Worm (Caenorhabditis elegans) whole organism, L2 larva: ENCODE data around the gene nhr-61.

ENCODE experiments used
- C34F6.9 ChIP-seq: fragments of 150-350 bp; optimal IDR thresholded peaks from 2 replicates; lab custom pipeline; 2014; ENCODE audit warnings: missing biosample characterization, missing genetic modification characterization
- F13H6.1 ChIP-seq: sonication (generic microtip); optimal IDR thresholded peaks from 2 replicates; lab custom pipeline; 2016; ENCODE audit warnings: missing genetic modification characterization, missing compliant biosample characterization
- R02D3.7 ChIP-seq: fragments of 150-350 bp; optimal IDR thresholded peaks from 2 replicates; lab custom pipeline; 2014; ENCODE audit warnings: missing biosample characterization, missing genetic modification characterization
- Y55F3AM.14 ChIP-seq: fragments of 200-800 bp; sonication (Bioruptor generic); optimal IDR thresholded peaks from 2 replicates; lab custom pipeline; 2018; ENCODE audit warnings: mild to moderate bottlenecking, missing genetic modification characterization, missing compliant biosample characterization
- ZK546.5 ChIP-seq: sonication (generic microtip); optimal IDR thresholded peaks from 2 replicates; lab custom pipeline; 2017; ENCODE audit warnings: missing biosample characterization, missing genetic modification characterization
- alr-1 ChIP-seq: fragments of 150-350 bp; optimal IDR thresholded peaks from 2 replicates; lab custom pipeline; 2014; ENCODE audit warnings: missing biosample characterization, missing genetic modification characterization
- aly-2 ChIP-seq: fragments of 150-350 bp; optimal IDR thresholded peaks from 2 replicates; lab custom pipeline; 2014; ENCODE audit warnings: missing biosample characterization, missing genetic modification characterization
- ceh-16 ChIP-seq: fragments of 150-350 bp; optimal IDR thresholded peaks from 2 replicates; lab custom pipeline; 2014; ENCODE audit warnings: missing biosample characterization, missing genetic modification characterization
- ceh-82 ChIP-seq: fragments of 150-350 bp; optimal IDR thresholded peaks from 2 replicates; lab custom pipeline; 2014; ENCODE audit warnings: missing biosample characterization, missing genetic modification characterization
- dmd-4 ChIP-seq: sonication (generic microtip); optimal IDR thresholded peaks from 2 replicates; lab custom pipeline; 2017; ENCODE audit warnings: missing biosample characterization, missing genetic modification characterization
- egl-27 ChIP-seq: sonication (generic microtip); optimal IDR thresholded peaks from 3 replicates; lab custom pipeline; 2017; ENCODE audit warnings: missing biosample characterization, missing genetic modification reagents, missing genetic modification characterization
- elt-1 ChIP-seq: fragments of 150-350 bp; optimal IDR thresholded peaks from 2 replicates; lab custom pipeline; 2014; ENCODE audit warnings: missing biosample characterization, missing genetic modification characterization
- elt-3 ChIP-seq: sonication (generic microtip); optimal IDR thresholded peaks from 2 replicates; lab custom pipeline; 2017; ENCODE audit warnings: missing biosample characterization, missing genetic modification characterization
- fos-1 ChIP-seq: fragments of 150-350 bp; optimal IDR thresholded peaks from 2 replicates; lab custom pipeline; 2014; ENCODE audit warnings: missing biosample characterization, missing genetic modification characterization
- gmeb-1 ChIP-seq: fragments of 150-350 bp; optimal IDR thresholded peaks from 2 replicates; lab custom pipeline; 2014; ENCODE audit warnings: missing biosample characterization, missing genetic modification characterization
- lin-11 ChIP-seq: fragments of 150-350 bp; sonication (generic microtip); optimal IDR thresholded peaks from 2 replicates; lab custom pipeline; 2014; ENCODE audit warnings: missing biosample characterization, missing genetic modification characterization, inconsistent platforms, mixed read lengths
- lin-13 ChIP-seq: fragments of 150-350 bp; optimal IDR thresholded peaks from 2 replicates; lab custom pipeline; 2014; ENCODE audit warnings: missing biosample characterization, missing genetic modification reagents, missing genetic modification characterization
- lin-39 ChIP-seq: fragments of 150-350 bp; optimal IDR thresholded peaks from 2 replicates; lab custom pipeline; 2014; ENCODE audit warnings: missing biosample characterization, missing genetic modification reagents, missing genetic modification characterization
- lsy-2 ChIP-seq, 2 experiments: fragments of 150-350 bp in 1 of 2; sonication (generic microtip) in 1 of 2; optimal IDR thresholded peaks; 2 replicates each; lab custom pipeline; 2014 to 2017; ENCODE audit warnings: missing biosample characterization in 2 of 2, missing genetic modification characterization in 2 of 2
- mab-5 ChIP-seq: fragments of 150-350 bp; optimal IDR thresholded peaks from 2 replicates; lab custom pipeline; 2014; ENCODE audit warnings: missing biosample characterization, missing genetic modification characterization
- mbf-1 ChIP-seq: sonication (generic microtip); optimal IDR thresholded peaks from 2 replicates; lab custom pipeline; 2017; ENCODE audit warnings: missing biosample characterization, missing genetic modification characterization
- mdl-1 ChIP-seq, 2 experiments: fragments of 150-350 bp in 1 of 2; sonication (generic microtip) in 1 of 2; optimal IDR thresholded peaks; 2 replicates each; lab custom pipeline; 2017; ENCODE audit warnings: missing biosample characterization in 2 of 2, missing genetic modification characterization in 2 of 2
- nhr-10 ChIP-seq: sonication (generic microtip); optimal IDR thresholded peaks from 2 replicates; lab custom pipeline; 2017; ENCODE audit warnings: missing biosample characterization, missing genetic modification characterization
- nhr-11 ChIP-seq: fragments of 150-350 bp; optimal IDR thresholded peaks from 2 replicates; lab custom pipeline; 2014; ENCODE audit warnings: missing biosample characterization, missing genetic modification characterization
- nhr-12 ChIP-seq: fragments of 150-350 bp; optimal IDR thresholded peaks from 2 replicates; lab custom pipeline; 2014; ENCODE audit warnings: missing biosample characterization, missing genetic modification characterization
- nhr-129 ChIP-seq: fragments of 150-350 bp; optimal IDR thresholded peaks from 2 replicates; lab custom pipeline; 2014; ENCODE audit warnings: missing biosample characterization, missing genetic modification characterization
- nhr-21 ChIP-seq: fragments of 150-350 bp; optimal IDR thresholded peaks from 2 replicates; lab custom pipeline; 2014; ENCODE audit warnings: missing biosample characterization, missing genetic modification characterization
- nhr-23 ChIP-seq: fragments of 150-350 bp; optimal IDR thresholded peaks from 2 replicates; lab custom pipeline; 2014; ENCODE audit warnings: missing biosample characterization, missing genetic modification reagents, missing genetic modification characterization
- nhr-237 ChIP-seq: fragments of 150-350 bp; optimal IDR thresholded peaks from 2 replicates; lab custom pipeline; 2014; ENCODE audit warnings: missing biosample characterization, missing genetic modification characterization
- nhr-6 ChIP-seq: fragments of 150-350 bp; optimal IDR thresholded peaks from 2 replicates; lab custom pipeline; 2014; ENCODE audit warnings: missing biosample characterization, missing genetic modification characterization
- nhr-77 ChIP-seq: fragments of 150-350 bp; optimal IDR thresholded peaks from 2 replicates; lab custom pipeline; 2014; ENCODE audit warnings: missing biosample characterization, missing genetic modification characterization
- peb-1 ChIP-seq: fragments of 150-350 bp; optimal IDR thresholded peaks from 2 replicates; lab custom pipeline; 2014; ENCODE audit warnings: missing biosample characterization, missing genetic modification characterization
- sem-4 ChIP-seq: fragments of 150-350 bp; optimal IDR thresholded peaks from 2 replicates; lab custom pipeline; 2014; ENCODE audit warnings: missing biosample characterization, missing genetic modification reagents, missing genetic modification characterization
- sma-3 ChIP-seq: sonication (generic microtip); optimal IDR thresholded peaks from 2 replicates; lab custom pipeline; 2016; ENCODE audit warnings: missing genetic modification reagents, missing genetic modification characterization, missing compliant biosample characterization
- sma-9 ChIP-seq, 2 experiments: fragments of 150-350 bp in 1 of 2; sonication (generic microtip) in 1 of 2; optimal IDR thresholded peaks; 2 replicates each; lab custom pipeline; 2014 to 2016; ENCODE audit warnings: missing genetic modification characterization in 2 of 2, mild to moderate bottlenecking in 1 of 2, missing biosample characterization in 1 of 2, missing compliant biosample characterization in 1 of 2, missing genetic modification reagents in 1 of 2, moderate library complexity in 1 of 2
- snpc-4 ChIP-seq: fragments of 150-350 bp; optimal IDR thresholded peaks from 2 replicates; lab custom pipeline; 2014; ENCODE audit warnings: missing biosample characterization, missing genetic modification characterization
- unc-39 ChIP-seq: fragments of 150-350 bp; optimal IDR thresholded peaks from 2 replicates; lab custom pipeline; 2014; ENCODE audit warnings: missing biosample characterization, missing genetic modification characterization
- unc-55 ChIP-seq: fragments of 150-350 bp; sonication (generic microtip); optimal IDR thresholded peaks from 3 replicates; lab custom pipeline; 2014; ENCODE audit warnings: missing biosample characterization, missing genetic modification reagents, missing genetic modification characterization
- unc-62 ChIP-seq: fragments of 150-350 bp; optimal IDR thresholded peaks from 2 replicates; lab custom pipeline; 2014; ENCODE audit warnings: missing biosample characterization, missing genetic modification reagents, missing genetic modification characterization
- zag-1 ChIP-seq: fragments of 150-350 bp; optimal IDR thresholded peaks from 2 replicates; lab custom pipeline; 2014; ENCODE audit warnings: missing biosample characterization, missing genetic modification characterization
- ztf-1 ChIP-seq: fragments of 200-800 bp; sonication (Bioruptor generic); conservative IDR thresholded peaks from 2 replicates; pipeline ENCODE4 v1.3.6; 2022; ENCODE audit warnings: missing genetic modification characterization, missing compliant biosample characterization
- ztf-11 ChIP-seq: sonication (generic microtip); optimal IDR thresholded peaks from 2 replicates; lab custom pipeline; 2017; ENCODE audit warnings: missing biosample characterization, missing genetic modification characterization
- ztf-4 ChIP-seq: fragments of 150-350 bp; optimal IDR thresholded peaks from 2 replicates; lab custom pipeline; 2014; ENCODE audit warnings: missing biosample characterization, missing genetic modification characterization

Gene nhr-61

ce11 chrII:14811472-14811871 lies 6.9 kb downstream of the nhr-61 start (continued):
- TF ChIP-seq zag-1 (tag; lab: Kevin White, UChicago) (no peak), ZK546.5 (no peak), nhr-11 (tag; lab: Kevin White, UChicago) (no peak), nhr-12 (tag; lab: Kevin White, UChicago) (no peak), egl-27 (tag; lab: Kevin White, UChicago) (no peak), sem-4 (tag; lab: Kevin White, UChicago) (no peak), lin-11 (tag; lab: Kevin White, UChicago) (no peak), ztf-1 (GFP tag; lab: Robert Waterston, UW) (no peak), mbf-1 (tag; lab: Kevin White, UChicago) (no peak), alr-1 (tag; lab: Kevin White, UChicago) (no peak), C34F6.9 (no peak)

ce11 chrII:14810609-14811008 lies 7.7 kb downstream of the nhr-61 start:
- TF ChIP-seq R02D3.7 (tag; lab: Kevin White, UChicago), result no peak
- TF ChIP-seq ztf-4 (tag; lab: Kevin White, UChicago), result no peak
- TF ChIP-seq dmd-4 (tag; lab: Kevin White, UChicago), result no peak
- TF ChIP-seq unc-55 (GFP tag; lab: Kevin White, UChicago), result peak; percentile 15
- TF ChIP-seq zag-1 (tag; lab: Kevin White, UChicago), result no peak
- TF ChIP-seq snpc-4, result peak; percentile 66
- TF ChIP-seq nhr-129 (tag; lab: Kevin White, UChicago), result peak; percentile 30
- TF ChIP-seq lsy-2 (tag; optimal IDR thresholded peaks at IDR 0.05; lab: Kevin White, UChicago), result peak in 1 of 2 experiments; percentile 24
- TF ChIP-seq C34F6.9, result peak; percentile 51
- TF ChIP-seq lin-13, result peak; percentile 11
- TF ChIP-seq sma-9 (GFP tag; optimal IDR thresholded peaks at IDR 0.05; lab: Kevin White, UChicago), result peak; percentile 5
- TF ChIP-seq sma-9 (tag; optimal IDR thresholded peaks at IDR 0.05; lab: Kevin White, UChicago), result no peak
- peak; percentile 44 for TF ChIP-seq F13H6.1 (tag; lab: Kevin White, UChicago)

- TF ChIP-seq nhr-237 (tag; lab: Kevin White, UChicago), result no peak
- TF ChIP-seq unc-55 (GFP tag; lab: Kevin White, UChicago), result no peak
- TF ChIP-seq gmeb-1 (tag; lab: Kevin White, UChicago), result no peak
- TF ChIP-seq mab-5 (tag; lab: Kevin White, UChicago), result no peak
- TF ChIP-seq nhr-23, result no peak
- no peak for TF ChIP-seq lin-11 (tag; lab: Kevin White, UChicago)
Observed at ce11 chrII:14808686-14809085, 9.7 kb downstream of the nhr-61 start, which contains the start of gene W01D2.6. Gene W01D2.6 (plus strand): TSS chrII:14808986.

ce11 chrII:14805686-14806085 lies 12.7 kb downstream of the nhr-61 start, which contains the start of gene srt-11:
Gene srt-11 (plus strand): TSS chrII:14805986.
- TF ChIP-seq elt-1 (tag; lab: Kevin White, UChicago) (no peak), nhr-11 (tag; lab: Kevin White, UChicago) (no peak), fos-1 (no peak), ztf-11 (no peak), nhr-12 (tag; lab: Kevin White, UChicago) (no peak), ztf-4 (tag; lab: Kevin White, UChicago) (no peak), R02D3.7 (tag; lab: Kevin White, UChicago) (no peak), ZK546.5 (no peak), aly-2 (tag; lab: Kevin White, UChicago) (no peak), unc-39 (tag; lab: Kevin White, UChicago) (no peak)

DNA sequence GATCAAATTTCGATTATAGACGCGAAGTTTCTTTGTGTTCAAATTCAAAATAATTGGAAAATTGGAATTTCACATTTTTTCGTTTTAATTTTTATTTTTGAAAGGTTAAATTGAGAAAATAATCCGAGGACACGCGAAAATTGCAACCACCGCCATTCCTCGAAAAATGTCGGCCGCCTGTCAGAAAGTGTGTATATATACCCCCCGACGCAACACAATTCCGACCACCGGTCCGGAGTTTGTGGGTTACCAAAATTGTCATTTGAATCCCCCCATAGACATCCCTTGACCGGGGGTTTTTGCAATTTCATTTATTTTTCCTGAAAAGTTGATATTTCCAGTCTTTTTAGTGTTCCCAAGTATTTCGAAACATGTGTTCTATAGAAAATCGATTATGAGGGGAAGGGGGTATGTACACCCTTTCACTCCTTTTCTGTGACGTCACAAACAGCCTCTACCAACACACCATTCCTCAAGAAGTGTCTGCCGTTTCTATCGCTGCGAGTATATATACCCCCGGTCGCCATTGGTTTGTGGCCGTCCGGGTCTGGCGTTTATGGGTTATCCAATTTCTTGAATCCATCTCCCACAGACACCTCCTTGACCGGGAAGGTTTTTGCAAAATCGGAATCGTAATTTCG lies 14.0 kb downstream of the nhr-61 start, which contains the start of gene W01D2.3:
TSS of gene W01D2.3 (minus strand) at position 51 of the 641 bp plus-strand sequence.
- no peak for TF ChIP-seq dmd-4 (tag; lab: Kevin White, UChicago)
- TF ChIP-seq ZK546.5, result no peak
- TF ChIP-seq aly-2 (tag; lab: Kevin White, UChicago), result no peak
- peak; percentile 98 for TF ChIP-seq snpc-4
- TF ChIP-seq nhr-12 (tag; lab: Kevin White, UChicago), result no peak
- TF ChIP-seq elt-3 (tag; lab: Kevin White, UChicago), result no peak
- no peak for TF ChIP-seq lin-39
- TF ChIP-seq unc-55 (GFP tag; lab: Kevin White, UChicago), result peak; percentile 61
- TF ChIP-seq nhr-21 (tag; lab: Kevin White, UChicago), result peak; percentile 39
- TF ChIP-seq nhr-10 (tag; lab: Kevin White, UChicago), result no peak
- TF ChIP-seq ceh-16 (tag; lab: Kevin White, UChicago), result no peak
- no peak for TF ChIP-seq peb-1 (tag; lab: Kevin White, UChicago)
- peak; percentile 59 for TF ChIP-seq sma-3 (GFP tag; lab: Kevin White, UChicago)
- TF ChIP-seq sem-4 (tag; lab: Kevin White, UChicago), result peak; percentile 68
- peak; percentile 75 for TF ChIP-seq Y55F3AM.14 (GFP tag; lab: Kevin White, UChicago)
- TF ChIP-seq ceh-82, result no peak
- TF ChIP-seq nhr-77 (tag; lab: Kevin White, UChicago), result peak; percentile 42
- TF ChIP-seq mdl-1 (tag; optimal IDR thresholded peaks at IDR 0.05; lab: Kevin White, UChicago), result no peak
- TF ChIP-seq unc-62 (GFP tag; lab: Kevin White, UChicago), result no peak
- no peak for TF ChIP-seq alr-1 (tag; lab: Kevin White, UChicago)
- TF ChIP-seq egl-27 (tag; lab: Kevin White, UChicago), result no peak
- peak; percentile 76 for TF ChIP-seq F13H6.1 (tag; lab: Kevin White, UChicago)
- TF ChIP-seq C34F6.9, result peak; percentile 51
- TF ChIP-seq zag-1 (tag; lab: Kevin White, UChicago), result peak; percentile 3
- TF ChIP-seq unc-39 (tag; lab: Kevin White, UChicago), result no peak
- TF ChIP-seq nhr-6 (tag; lab: Kevin White, UChicago), result peak; percentile 61
